Fruit fly (Drosophila melanogaster): ENCODE results near the gene kst.

The kst gene

DNA sequence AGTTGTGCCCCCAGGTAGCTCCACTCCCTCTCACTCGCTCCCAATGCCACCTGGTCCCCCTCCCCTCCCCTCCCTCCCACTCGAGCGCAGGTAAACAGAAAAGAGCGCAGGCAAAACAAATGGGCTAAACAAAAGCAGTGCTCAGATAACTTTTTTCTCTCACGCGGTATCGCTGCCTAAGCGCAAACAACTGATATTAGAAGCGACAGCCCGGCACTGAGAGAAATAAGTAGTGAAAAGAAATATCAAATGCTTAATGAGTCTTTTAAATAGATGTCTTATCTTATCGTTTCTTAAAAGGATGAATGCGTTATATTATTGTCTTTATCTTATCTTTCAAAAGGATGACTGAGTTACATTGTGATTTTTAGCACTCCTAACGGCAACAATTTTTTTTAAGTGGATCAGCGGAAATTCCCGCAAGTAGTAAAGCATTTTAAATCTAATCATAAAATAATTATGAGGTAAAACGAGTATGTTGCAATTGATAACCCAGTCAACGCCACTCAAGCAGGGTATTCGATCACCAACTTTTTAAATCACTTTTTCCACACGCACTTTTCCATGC is 35.4 kb upstream of the kst start (continued):
- TF ChIP-seq B-H1 (GFP tag; IDR thresholded peaks at IDR 0.05): peak; percentile 79
- TF ChIP-seq CG18476 (GFP tag; optimal IDR thresholded peaks at IDR 0.05): peak; percentile 83
- peak; percentile 88 for TF ChIP-seq CG15601 (tag; optimal IDR thresholded peaks at IDR 0.05)
- peak; percentile 83 for TF ChIP-seq CG3847 (GFP tag; IDR thresholded peaks at IDR 0.05)
- peak; percentile 88 for TF ChIP-seq fd96Cb (tag; optimal IDR thresholded peaks at IDR 0.05)
- peak; percentile 95 for TF ChIP-seq CG31441 (GFP tag; IDR thresholded peaks at IDR 0.05)
- peak; percentile 60 for TF ChIP-seq fd64A (GFP tag; optimal IDR thresholded peaks at IDR 0.05)
- peak; percentile 93 for TF ChIP-seq CoRest (tag; optimal IDR thresholded peaks at IDR 0.05)
- TF ChIP-seq stc (GFP tag; IDR thresholded peaks at IDR 0.05): peak; percentile 95
- TF ChIP-seq fd102C (GFP tag; optimal IDR thresholded peaks at IDR 0.05): peak; percentile 38
- peak; percentile 79 for TF ChIP-seq CG13894 (tag; optimal IDR thresholded peaks at IDR 0.05)
- no peak for TF ChIP-seq amos (GFP tag; IDR thresholded peaks at IDR 0.05; ENCODE audit: partially characterized antibody)
- TF ChIP-seq CG7928 (GFP tag; optimal IDR thresholded peaks at IDR 0.05): peak; percentile 29
- peak; percentile 88 for TF ChIP-seq Hr3 (GFP tag; optimal IDR thresholded peaks at IDR 0.05)
- peak; percentile 70 for TF ChIP-seq CG9932 (GFP tag; IDR thresholded peaks at IDR 0.05)
- peak; percentile 99 for TF ChIP-seq sens (GFP tag)
- peak; percentile 79 for TF ChIP-seq CG12744 (GFP tag; optimal IDR thresholded peaks at IDR 0.05)
- TF ChIP-seq dimm (GFP tag; IDR thresholded peaks at IDR 0.05): peak; percentile 84
- no peak for TF ChIP-seq nerfin-2 (GFP tag; IDR thresholded peaks at IDR 0.05; ENCODE audit: partially characterized antibody)
- peak; percentile 87 for TF ChIP-seq CG34376 (GFP tag; optimal IDR thresholded peaks at IDR 0.05)
- peak; percentile 84 for TF ChIP-seq HLH54F (GFP tag; optimal IDR thresholded peaks at IDR 0.05)
- peak; percentile 89 for TF ChIP-seq sqz (GFP tag; optimal IDR thresholded peaks at IDR 0.05)
- peak; percentile 94 for TF ChIP-seq CG12659 (GFP tag; optimal IDR thresholded peaks at IDR 0.05)
- TF ChIP-seq tap (tag; optimal IDR thresholded peaks at IDR 0.05): peak; percentile 95
- TF ChIP-seq CG10543 (GFP tag; optimal IDR thresholded peaks at IDR 0.05): peak; percentile 83
- peak; percentile 80 for TF ChIP-seq sima (GFP tag; optimal IDR thresholded peaks at IDR 0.05)
- TF ChIP-seq Aef1 (GFP tag; IDR thresholded peaks at IDR 0.05): peak; percentile 89
- peak; percentile 82 for TF ChIP-seq Antp (GFP tag; optimal IDR thresholded peaks at IDR 0.05)
- peak; percentile 77 for TF ChIP-seq tup (GFP tag; optimal IDR thresholded peaks at IDR 0.05)
- TF ChIP-seq tio (GFP tag; optimal IDR thresholded peaks at IDR 0.05): peak; percentile 88
- peak in 1 of 2 experiments; percentile 95 for TF ChIP-seq Eip74EF (GFP tag; optimal IDR thresholded peaks at IDR 0.05)
- TF ChIP-seq GATAe (GFP tag; conservative IDR thresholded peaks at IDR 0.05): peak; percentile 96
- peak; percentile 89 for TF ChIP-seq Chrac-16 (GFP tag; optimal IDR thresholded peaks at IDR 0.05)
- peak; percentile 77 for TF ChIP-seq Bdp1 (GFP tag; optimal IDR thresholded peaks at IDR 0.05)
- TF ChIP-seq tgo (GFP tag; IDR thresholded peaks at IDR 0.05): peak; percentile 93
- TF ChIP-seq Fer2 (tag; optimal IDR thresholded peaks at IDR 0.05): peak; percentile 68
- peak; percentile 89 for TF ChIP-seq CG10462 (GFP tag; optimal IDR thresholded peaks at IDR 0.05)
- peak; percentile 84 for TF ChIP-seq pum (GFP tag; optimal IDR thresholded peaks at IDR 0.05)
- TF ChIP-seq Rx (GFP tag; IDR thresholded peaks at IDR 0.05): peak; percentile 86
- peak; percentile 88 for TF ChIP-seq CG6272 (GFP tag; IDR thresholded peaks at IDR 0.05)
- TF ChIP-seq org-1 (GFP tag; optimal IDR thresholded peaks at IDR 0.05): peak; percentile 89
- TF ChIP-seq CG10267 (tag; optimal IDR thresholded peaks at IDR 0.05): peak; percentile 86
- TF ChIP-seq NfI (GFP tag; optimal IDR thresholded peaks at IDR 0.05): peak; percentile 89
- TF ChIP-seq CG30403 (GFP tag; optimal IDR thresholded peaks at IDR 0.05): peak; percentile 93
- no peak for TF ChIP-seq pan (optimal IDR thresholded peaks at IDR 0.05)
- peak in 1 of 2 experiments; percentile 92 for TF ChIP-seq pan (GFP tag; optimal IDR thresholded peaks at IDR 0.05 in 1 of 2, IDR thresholded peaks at IDR 0.05 in 1 of 2)
- no peak for TF ChIP-seq ato (GFP tag; IDR thresholded peaks at IDR 0.05; ENCODE audit: partially characterized antibody)
- peak; percentile 93 for TF ChIP-seq Fer3 (tag; optimal IDR thresholded peaks at IDR 0.05)
- peak; percentile 18 for TF ChIP-seq bigmax (GFP tag; optimal IDR thresholded peaks at IDR 0.05)
- peak in 1 of 2 experiments; percentile 51 for TF ChIP-seq crp (GFP tag; optimal IDR thresholded peaks at IDR 0.05)
